Worm (Caenorhabditis elegans): ENCODE data around the gene C06B3.7.

The C06B3.7 gene

ce11 chrV:13923851-13924250 is 14.4 kb downstream of the C06B3.7 start, which contains the start of gene srxa-11:
TSS of gene srxa-11 (plus strand) at chrV:13924151.
- TF ChIP-seq ets-7 (tag; optimal IDR thresholded peaks at IDR 0.05), result no peak
- TF ChIP-seq hnd-1 (tag; optimal IDR thresholded peaks at IDR 0.05), result no peak
- no peak for TF ChIP-seq B0310.2 (tag; optimal IDR thresholded peaks at IDR 0.05)
- TF ChIP-seq sea-1 (GFP tag; conservative IDR thresholded peaks at IDR 0.05), result no peak
- TF ChIP-seq tbx-37 (GFP tag; conservative IDR thresholded peaks at IDR 0.05), result no peak
- TF ChIP-seq flt-1 (GFP tag; IDR thresholded peaks at IDR 0.05), result no peak
- no peak for TF ChIP-seq ama-1 (optimal IDR thresholded peaks at IDR 0.05)
- no peak for TF ChIP-seq hmbx-1 (tag; optimal IDR thresholded peaks at IDR 0.05)
- no peak for TF ChIP-seq tra-4 (tag; optimal IDR thresholded peaks at IDR 0.05)
- no peak for TF ChIP-seq ceh-36 (tag; optimal IDR thresholded peaks at IDR 0.05)
- TF ChIP-seq hmg-4 (GFP tag; optimal IDR thresholded peaks at IDR 0.05), result no peak

DNA sequence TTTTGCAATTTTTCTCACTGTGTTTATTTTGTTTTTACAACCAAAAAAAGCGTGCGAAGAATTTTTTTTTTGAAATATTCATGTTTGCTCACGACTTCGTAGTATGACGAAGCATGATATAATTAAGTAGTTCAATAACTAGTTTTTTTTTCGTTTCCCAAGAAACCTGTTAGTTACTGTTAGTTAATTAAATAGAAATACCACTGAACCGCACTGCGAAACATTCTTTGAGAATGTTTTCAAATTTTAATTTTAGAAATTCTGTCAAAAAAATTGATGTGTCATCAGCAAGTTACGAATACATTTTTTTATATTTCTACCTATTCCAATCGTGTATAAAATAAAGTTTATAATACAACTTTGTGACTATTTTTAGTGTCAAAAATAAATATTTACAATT is 16.9 kb downstream of the C06B3.7 start, which contains the start of gene srxa-12:
Gene srxa-12, plus strand, starts transcription at position 301 of the 400 bp plus-strand sequence.
- no peak for TF ChIP-seq ama-1 (optimal IDR thresholded peaks at IDR 0.05)
- no peak for TF ChIP-seq ceh-13 (GFP tag; optimal IDR thresholded peaks at IDR 0.05)
- no peak for TF ChIP-seq tbx-11 (GFP tag; IDR thresholded peaks at IDR 0.05)
- no peak for TF ChIP-seq tbx-37 (GFP tag; conservative IDR thresholded peaks at IDR 0.05)
- no peak for TF ChIP-seq aly-1 (tag; optimal IDR thresholded peaks at IDR 0.05)
- no peak for TF ChIP-seq hmbx-1 (tag; optimal IDR thresholded peaks at IDR 0.05)
- no peak for TF ChIP-seq F13C5.2 (tag; optimal IDR thresholded peaks at IDR 0.05)
- TF ChIP-seq tra-4 (tag; optimal IDR thresholded peaks at IDR 0.05), result no peak
- no peak for TF ChIP-seq scrt-1 (GFP tag; IDR thresholded peaks at IDR 0.05)
- no peak for TF ChIP-seq hnd-1 (tag; optimal IDR thresholded peaks at IDR 0.05)
- no peak for TF ChIP-seq B0310.2 (tag; optimal IDR thresholded peaks at IDR 0.05)
- no peak for TF ChIP-seq pes-1 (GFP tag; IDR thresholded peaks at IDR 0.05)
- no peak for TF ChIP-seq hmg-4 (GFP tag; optimal IDR thresholded peaks at IDR 0.05)
- TF ChIP-seq ets-7 (tag; optimal IDR thresholded peaks at IDR 0.05), result no peak
- no peak for TF ChIP-seq flt-1 (GFP tag; IDR thresholded peaks at IDR 0.05)
- TF ChIP-seq sea-1 (GFP tag; conservative IDR thresholded peaks at IDR 0.05), result no peak

ce11 chrV:13929503-13929902 is 20.0 kb downstream of the C06B3.7 start, which contains the start of gene srxa-13:
TSS of gene srxa-13 (plus strand) at chrV:13929803.
- TF ChIP-seq hmbx-1 (tag; optimal IDR thresholded peaks at IDR 0.05) (no peak), tra-4 (tag; optimal IDR thresholded peaks at IDR 0.05) (no peak), hnd-1 (tag; optimal IDR thresholded peaks at IDR 0.05) (no peak), ets-7 (tag; optimal IDR thresholded peaks at IDR 0.05) (no peak), ceh-36 (tag; optimal IDR thresholded peaks at IDR 0.05) (no peak), pes-1 (GFP tag; IDR thresholded peaks at IDR 0.05) (no peak), F13C5.2 (tag; optimal IDR thresholded peaks at IDR 0.05) (no peak), sea-1 (GFP tag; conservative IDR thresholded peaks at IDR 0.05) (no peak), tbx-37 (GFP tag; conservative IDR thresholded peaks at IDR 0.05) (no peak), hmg-4 (GFP tag; optimal IDR thresholded peaks at IDR 0.05) (no peak), ceh-13 (GFP tag; optimal IDR thresholded peaks at IDR 0.05) (no peak), ama-1 (optimal IDR thresholded peaks at IDR 0.05) (no peak), tbx-11 (GFP tag; IDR thresholded peaks at IDR 0.05) (no peak), scrt-1 (GFP tag; IDR thresholded peaks at IDR 0.05) (no peak), flt-1 (GFP tag; IDR thresholded peaks at IDR 0.05) (no peak), B0310.2 (tag; optimal IDR thresholded peaks at IDR 0.05) (no peak)

- TF ChIP-seq aly-1 (tag; optimal IDR thresholded peaks at IDR 0.05), result no peak
- TF ChIP-seq tbx-11 (GFP tag; IDR thresholded peaks at IDR 0.05), result no peak
- no peak for TF ChIP-seq sea-1 (GFP tag; conservative IDR thresholded peaks at IDR 0.05)
Measured at ce11 chrV:13931225-13931624, 21.7 kb downstream of the C06B3.7 start, which contains the start of gene C06B3.16. TSS of gene C06B3.16 (plus strand) at chrV:13931525.

ce11 chrV:13931952-13932351 is 22.5 kb downstream of the C06B3.7 start:
- no peak for TF ChIP-seq pes-1 (GFP tag; IDR thresholded peaks at IDR 0.05)
- TF ChIP-seq B0310.2 (tag; optimal IDR thresholded peaks at IDR 0.05), result no peak
- no peak for TF ChIP-seq hmbx-1 (tag; optimal IDR thresholded peaks at IDR 0.05)

DNA sequence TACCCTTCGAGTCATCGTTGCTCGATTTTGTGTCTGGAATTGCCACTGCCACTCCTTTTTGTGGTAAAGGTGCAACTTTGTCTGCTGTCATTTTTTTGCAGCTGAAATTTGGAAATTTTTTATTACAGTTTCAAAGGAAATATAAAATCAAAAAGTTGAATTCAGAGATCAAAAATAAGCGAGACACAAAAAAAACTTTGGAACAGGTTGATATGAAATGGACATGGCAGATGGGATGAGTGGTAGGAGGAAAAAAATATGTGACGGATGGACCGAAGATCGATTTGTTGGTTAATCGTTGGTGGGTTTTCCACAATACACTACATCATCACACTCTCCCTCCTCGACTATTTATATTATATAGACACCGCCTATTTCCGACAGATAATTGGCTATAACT is 25.1 kb downstream of the C06B3.7 start, which contains the start of gene R10D12.1:
Gene R10D12.1, minus strand, starts transcription at position 101 of the 400 bp plus-strand sequence.
- no peak for TF ChIP-seq ceh-36 (tag; optimal IDR thresholded peaks at IDR 0.05)
- TF ChIP-seq ets-7 (tag; optimal IDR thresholded peaks at IDR 0.05), result no peak
- TF ChIP-seq hmbx-1 (tag; optimal IDR thresholded peaks at IDR 0.05), result no peak
- no peak for TF ChIP-seq sea-1 (GFP tag; conservative IDR thresholded peaks at IDR 0.05)
- TF ChIP-seq hnd-1 (tag; optimal IDR thresholded peaks at IDR 0.05), result no peak
- no peak for TF ChIP-seq ceh-13 (GFP tag; optimal IDR thresholded peaks at IDR 0.05)
- no peak for TF ChIP-seq ama-1 (optimal IDR thresholded peaks at IDR 0.05)
- TF ChIP-seq tra-4 (tag; optimal IDR thresholded peaks at IDR 0.05), result no peak
- no peak for TF ChIP-seq flt-1 (GFP tag; IDR thresholded peaks at IDR 0.05)
- no peak for TF ChIP-seq hmg-4 (GFP tag; optimal IDR thresholded peaks at IDR 0.05)
- TF ChIP-seq pes-1 (GFP tag; IDR thresholded peaks at IDR 0.05), result no peak
- no peak for TF ChIP-seq scrt-1 (GFP tag; IDR thresholded peaks at IDR 0.05)
- no peak for TF ChIP-seq aly-1 (tag; optimal IDR thresholded peaks at IDR 0.05)

DNA sequence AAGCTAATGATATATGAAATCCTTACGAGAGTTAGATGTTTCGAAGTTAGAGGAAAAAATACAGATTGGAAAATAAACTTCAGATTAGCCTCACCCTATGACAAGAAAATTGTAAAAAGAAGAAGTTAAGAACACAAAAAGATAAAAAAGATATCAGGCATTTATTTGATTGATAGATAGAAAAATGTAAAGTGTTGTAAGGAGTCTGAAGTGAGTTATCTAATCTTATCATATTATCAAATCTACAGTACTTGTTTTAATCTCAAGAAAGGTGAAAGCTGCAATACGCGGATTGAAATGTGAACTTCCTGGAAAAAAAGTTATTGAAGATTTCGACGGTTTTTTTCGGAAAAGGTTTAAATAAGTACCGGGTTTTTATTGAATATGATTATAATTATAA is 25.9 kb downstream of the C06B3.7 start:
- TF ChIP-seq tra-4 (tag; optimal IDR thresholded peaks at IDR 0.05), result no peak
- TF ChIP-seq hnd-1 (tag; optimal IDR thresholded peaks at IDR 0.05), result no peak
- TF ChIP-seq ama-1 (optimal IDR thresholded peaks at IDR 0.05), result no peak
- no peak for TF ChIP-seq B0310.2 (tag; optimal IDR thresholded peaks at IDR 0.05)
- no peak for TF ChIP-seq flt-1 (GFP tag; IDR thresholded peaks at IDR 0.05)
- TF ChIP-seq sea-1 (GFP tag; conservative IDR thresholded peaks at IDR 0.05), result no peak
- TF ChIP-seq ets-7 (tag; optimal IDR thresholded peaks at IDR 0.05), result no peak
- no peak for TF ChIP-seq scrt-1 (GFP tag; IDR thresholded peaks at IDR 0.05)
- TF ChIP-seq ceh-13 (GFP tag; optimal IDR thresholded peaks at IDR 0.05), result no peak
- no peak for TF ChIP-seq hmbx-1 (tag; optimal IDR thresholded peaks at IDR 0.05)

DNA sequence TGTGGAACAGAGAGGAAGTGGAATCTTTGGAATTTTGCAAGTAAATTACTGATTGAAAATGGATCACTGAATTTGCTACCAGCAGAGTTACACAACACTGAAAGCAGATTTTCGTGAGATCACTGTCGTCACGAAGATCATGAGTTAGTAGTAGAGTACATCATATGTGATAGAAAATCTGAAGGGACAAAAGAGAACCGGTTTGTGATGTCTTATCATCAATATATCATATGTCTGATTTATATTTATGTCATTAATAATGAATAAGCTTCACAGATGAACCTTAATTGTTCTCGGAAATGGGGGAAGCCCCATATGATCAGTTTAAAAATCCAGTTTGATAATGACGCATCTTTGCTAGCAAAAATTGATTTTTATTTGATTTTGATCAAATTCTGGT is 26.6 kb downstream of the C06B3.7 start:
- no peak for TF ChIP-seq sea-1 (GFP tag; conservative IDR thresholded peaks at IDR 0.05)
- TF ChIP-seq pes-1 (GFP tag; IDR thresholded peaks at IDR 0.05), result no peak
- TF ChIP-seq aly-1 (tag; optimal IDR thresholded peaks at IDR 0.05), result no peak
- TF ChIP-seq flt-1 (GFP tag; IDR thresholded peaks at IDR 0.05), result no peak

All from whole organism, early embryonic.